Fruit fly (Drosophila melanogaster) whole organism, embryonic: ENCODE measurements around the gene CG9289.

Source experiments
- Antp ChIP-seq: fragments of 200-800 bp; sonication (Bioruptor generic); optimal IDR thresholded peaks from 3 replicates; lab custom pipeline; 2016; ENCODE audit warnings: missing biosample characterization, missing genetic modification characterization
- Atf-2 ChIP-seq: fragments of 200-800 bp; sonication (Bioruptor generic); optimal IDR thresholded peaks from 2 replicates; lab custom pipeline; 2016; ENCODE audit warnings: missing biosample characterization, missing genetic modification characterization
- Bdp1 ChIP-seq: fragments of 200-800 bp; sonication (Bioruptor generic); optimal IDR thresholded peaks from 3 replicates; lab custom pipeline; 2016; ENCODE audit warnings: missing biosample characterization, missing genetic modification characterization
- CG1024 ChIP-seq: fragments of 200-800 bp; sonication (Bioruptor generic); IDR thresholded peaks from 2 replicates; pipeline ENCODE4 v1.3.6; 2022; ENCODE audit warnings: missing biosample characterization, missing genetic modification characterization
- CG11398 ChIP-seq: fragments of 200-800 bp; sonication (Bioruptor generic); optimal IDR thresholded peaks from 2 replicates; lab custom pipeline; 2016; ENCODE audit warnings: missing biosample characterization, missing genetic modification characterization
- CG12104 ChIP-seq: fragments of 200-800 bp; sonication (Bioruptor generic); optimal IDR thresholded peaks from 3 replicates; lab custom pipeline; 2016; ENCODE audit warnings: missing biosample characterization, missing genetic modification characterization
- CG12391 ChIP-seq: fragments of 200-800 bp; sonication (Bioruptor generic); optimal IDR thresholded peaks from 3 replicates; lab custom pipeline; 2018; ENCODE audit warnings: missing biosample characterization, mild to moderate bottlenecking, missing genetic modification characterization, moderate library complexity
- CG13424 ChIP-seq: fragments of 200-800 bp; sonication (Bioruptor generic); optimal IDR thresholded peaks from 2 replicates; lab custom pipeline; 2019; ENCODE audit warnings: missing biosample characterization, mild to moderate bottlenecking, missing genetic modification characterization, moderate library complexity
- CG14014 ChIP-seq: fragments of 200-800 bp; sonication (Bioruptor generic); IDR thresholded peaks from 2 replicates; pipeline ENCODE4 v1.3.6; 2022; ENCODE audit warnings: missing biosample characterization, missing genetic modification characterization
- CG14860 ChIP-seq: fragments of 200-800 bp; sonication (Bioruptor generic); IDR thresholded peaks from 3 replicates; pipeline ENCODE4 v1.3.6; 2022; ENCODE audit warnings: missing biosample characterization, missing genetic modification characterization; ENCODE audit not compliant: partially characterized antibody
- CG1647 ChIP-seq: fragments of 200-800 bp; sonication (Bioruptor generic); optimal IDR thresholded peaks from 3 replicates; lab custom pipeline; 2016; ENCODE audit warnings: missing biosample characterization, missing genetic modification characterization
- CG2120 ChIP-seq: fragments of 200-800 bp; sonication (Bioruptor generic); optimal IDR thresholded peaks from 3 replicates; lab custom pipeline; 2016; ENCODE audit warnings: missing biosample characterization, missing genetic modification characterization
- CG2678 ChIP-seq: fragments of 200-800 bp; sonication (Bioruptor generic); optimal IDR thresholded peaks from 3 replicates; lab custom pipeline; 2019; ENCODE audit warnings: missing biosample characterization, mild to moderate bottlenecking, missing genetic modification characterization, moderate library complexity
- CG3407 ChIP-seq: fragments of 200-800 bp; sonication (Bioruptor generic); optimal IDR thresholded peaks from 2 replicates; lab custom pipeline; 2018; ENCODE audit warnings: missing biosample characterization, mild to moderate bottlenecking, missing genetic modification characterization
- CG3995 ChIP-seq: fragments of 200-800 bp; sonication (Bioruptor generic); optimal IDR thresholded peaks from 3 replicates; lab custom pipeline; 2016; ENCODE audit warnings: missing biosample characterization, missing genetic modification characterization
- CG4424 ChIP-seq: fragments of 200-800 bp; sonication (Bioruptor generic); optimal IDR thresholded peaks from 3 replicates; lab custom pipeline; 2016; ENCODE audit warnings: missing biosample characterization, missing genetic modification characterization
- CG6689 ChIP-seq: fragments of 200-800 bp; sonication (Bioruptor generic); IDR thresholded peaks from 2 replicates; pipeline ENCODE4 v1.3.6; 2022; ENCODE audit warnings: missing biosample characterization, missing genetic modification characterization
- CG6765 ChIP-seq: fragments of 200-800 bp; sonication (Bioruptor generic); optimal IDR thresholded peaks from 3 replicates; lab custom pipeline; 2017; ENCODE audit warnings: missing biosample characterization, mild to moderate bottlenecking, missing genetic modification characterization
- CG7839 ChIP-seq: fragments of 200-800 bp; sonication (Bioruptor generic); optimal IDR thresholded peaks from 3 replicates; lab custom pipeline; 2018; ENCODE audit warnings: missing biosample characterization, mild to moderate bottlenecking, missing genetic modification characterization, moderate library complexity
- CG8290 ChIP-seq, 3 experiments: fragments of 200-800 bp; sonication (Bioruptor generic); optimal IDR thresholded peaks; 2 replicates each; lab custom pipeline; 2016 to 2019; ENCODE audit warnings: missing biosample characterization in 3 of 3, missing genetic modification characterization in 3 of 3, mild to moderate bottlenecking in 2 of 3, moderate library complexity in 1 of 3
- Camta ChIP-seq: fragments of 200-800 bp; sonication (Bioruptor generic); optimal IDR thresholded peaks from 2 replicates; lab custom pipeline; 2016; ENCODE audit warnings: missing biosample characterization, missing genetic modification characterization
- D ChIP-seq, 2 experiments: fragments of 200-800 bp in 1 of 2; fragments of >200 bp in 1 of 2; sonication (Bioruptor generic) in 1 of 2; optimal IDR thresholded peaks; 2 replicates in 1 of 2; 3 replicates in 1 of 2; lab custom pipeline; 2017; ENCODE audit warnings: mild to moderate bottlenecking in 1 of 2, missing biosample characterization in 1 of 2, missing genetic modification characterization in 1 of 2, missing genetic modification reagents in 1 of 2
- Dbx ChIP-seq: fragments of 200-800 bp; sonication (Bioruptor generic); IDR thresholded peaks from 3 replicates; pipeline ENCODE4 v1.3.6; 2022; ENCODE audit warnings: missing biosample characterization, missing genetic modification characterization
- Drgx ChIP-seq: fragments of 200-800 bp; sonication (Bioruptor generic); IDR thresholded peaks from 2 replicates; pipeline ENCODE4 v1.3.6; 2022; ENCODE audit warnings: missing biosample characterization, missing genetic modification characterization
- E2f1 ChIP-seq: fragments of 200-800 bp; sonication (Bioruptor generic); IDR thresholded peaks from 2 replicates; pipeline ENCODE4 v1.3.6; 2022; ENCODE audit warnings: missing biosample characterization, missing genetic modification characterization
- HLH3B ChIP-seq: fragments of 200-800 bp; sonication (Bioruptor generic); IDR thresholded peaks from 2 replicates; pipeline ENCODE4 v1.3.6; 2022; ENCODE audit warnings: missing biosample characterization, missing genetic modification characterization
- HLH54F ChIP-seq: fragments of 200-800 bp; sonication (Bioruptor generic); optimal IDR thresholded peaks from 3 replicates; lab custom pipeline; 2016; ENCODE audit warnings: missing biosample characterization, missing genetic modification characterization
- Hmr ChIP-seq: fragments of 200-800 bp; sonication (Bioruptor generic); optimal IDR thresholded peaks from 3 replicates; lab custom pipeline; 2017; ENCODE audit warnings: mild to moderate bottlenecking, missing biosample characterization, missing genetic modification reagents, missing genetic modification characterization
- Meics ChIP-seq: fragments of 200-800 bp; sonication (Bioruptor generic); optimal IDR thresholded peaks from 2 replicates; lab custom pipeline; 2017; ENCODE audit warnings: missing biosample characterization, mild to moderate bottlenecking, missing genetic modification characterization
- Nf-YA ChIP-seq: fragments of 200-800 bp; sonication (Bioruptor generic); IDR thresholded peaks from 2 replicates; pipeline ENCODE4 v1.3.6; 2022; ENCODE audit warnings: missing biosample characterization, missing genetic modification characterization
- Pdp1 ChIP-seq, 2 experiments: fragments of 200-800 bp; sonication (Bioruptor generic); optimal IDR thresholded peaks; 3 replicates each; lab custom pipeline; 2016; ENCODE audit warnings: missing biosample characterization in 2 of 2, missing genetic modification characterization in 2 of 2, mild to moderate bottlenecking in 1 of 2, moderate library complexity in 1 of 2
- Six4 ChIP-seq: fragments of 200-800 bp; sonication (Bioruptor generic); optimal IDR thresholded peaks from 2 replicates; lab custom pipeline; 2016; ENCODE audit warnings: missing biosample characterization, missing genetic modification characterization
- Sry-β ChIP-seq: fragments of 200-800 bp; sonication (Bioruptor generic); optimal IDR thresholded peaks from 2 replicates; lab custom pipeline; 2018; ENCODE audit warnings: missing biosample characterization, mild to moderate bottlenecking, missing genetic modification characterization, moderate library complexity
- Stat92E ChIP-seq, 3 experiments: fragments of >200 bp in 2 of 3; fragments of 200-800 bp in 1 of 3; sonication (Bioruptor generic) in 1 of 3; optimal IDR thresholded peaks; 2 replicates each; lab custom pipeline; 2017 to 2019; ENCODE audit warnings: missing biosample characterization in 3 of 3, missing genetic modification characterization in 3 of 3, mild to moderate bottlenecking in 1 of 3, moderate library complexity in 1 of 3
- TFAM ChIP-seq: fragments of 200-800 bp; sonication (Bioruptor generic); optimal IDR thresholded peaks from 2 replicates; lab custom pipeline; 2017; ENCODE audit warnings: missing biosample characterization, missing genetic modification characterization, inconsistent platforms
- ac ChIP-seq: fragments of 200-800 bp; sonication (Bioruptor generic); optimal IDR thresholded peaks from 3 replicates; lab custom pipeline; 2017; ENCODE audit warnings: missing biosample characterization, mild to moderate bottlenecking, missing genetic modification characterization
- ato ChIP-seq: fragments of 200-800 bp; sonication (Bioruptor generic); IDR thresholded peaks from 2 replicates; pipeline ENCODE4 v1.3.6; 2022; ENCODE audit warnings: missing biosample characterization, missing genetic modification characterization; ENCODE audit not compliant: partially characterized antibody
- crc ChIP-seq: fragments of 200-800 bp; sonication (Bioruptor generic); optimal IDR thresholded peaks from 2 replicates; lab custom pipeline; 2016; ENCODE audit warnings: missing biosample characterization, missing genetic modification characterization
- ems ChIP-seq: fragments of 200-800 bp; sonication (Bioruptor generic); optimal IDR thresholded peaks from 3 replicates; lab custom pipeline; 2016; ENCODE audit warnings: missing biosample characterization, missing genetic modification characterization
- en ChIP-seq: fragments of 200-800 bp; sonication (Bioruptor generic); optimal IDR thresholded peaks from 2 replicates; lab custom pipeline; 2016; ENCODE audit warnings: missing biosample characterization, missing genetic modification characterization
- her ChIP-seq: fragments of 200-800 bp; sonication (Bioruptor generic); optimal IDR thresholded peaks from 2 replicates; lab custom pipeline; 2016; ENCODE audit warnings: missing biosample characterization, missing genetic modification characterization
- lab ChIP-seq: fragments of 200-800 bp; sonication (Bioruptor generic); optimal IDR thresholded peaks from 3 replicates; lab custom pipeline; 2017; ENCODE audit warnings: missing biosample characterization, missing genetic modification characterization, mild to moderate bottlenecking, moderate library complexity, missing genetic modification reagents
- luna ChIP-seq: fragments of 200-800 bp; sonication (Bioruptor generic); optimal IDR thresholded peaks from 2 replicates; lab custom pipeline; 2016; ENCODE audit warnings: missing biosample characterization, missing genetic modification characterization
- nerfin-2 ChIP-seq: fragments of 200-800 bp; sonication (Bioruptor generic); IDR thresholded peaks from 2 replicates; pipeline ENCODE4 v1.3.6; 2022; ENCODE audit warnings: missing biosample characterization, missing genetic modification characterization; ENCODE audit not compliant: partially characterized antibody
- odd ChIP-seq: fragments of 200-800 bp; sonication (Bioruptor generic); optimal IDR thresholded peaks from 2 replicates; lab custom pipeline; 2017; ENCODE audit warnings: missing biosample characterization, mild to moderate bottlenecking, missing genetic modification characterization
- pb ChIP-seq: fragments of 200-800 bp; sonication (Bioruptor generic); optimal IDR thresholded peaks from 3 replicates; lab custom pipeline; 2016; ENCODE audit warnings: missing biosample characterization, missing genetic modification characterization
- scrt ChIP-seq: fragments of 200-800 bp; sonication (Bioruptor generic); optimal IDR thresholded peaks from 2 replicates; lab custom pipeline; 2018; ENCODE audit warnings: missing biosample characterization, mild to moderate bottlenecking, missing genetic modification characterization, moderate library complexity
- shn ChIP-seq: fragments of 200-800 bp; sonication (Bioruptor generic); optimal IDR thresholded peaks from 3 replicates; lab custom pipeline; 2016; ENCODE audit warnings: missing biosample characterization, missing genetic modification characterization
- sug ChIP-seq: fragments of 200-800 bp; optimal IDR thresholded peaks from 2 replicates; lab custom pipeline; 2019; ENCODE audit warnings: missing biosample characterization, mild to moderate bottlenecking, missing genetic modification characterization, moderate library complexity
- tll ChIP-seq, 2 experiments: fragments of 200-800 bp in 1 of 2; fragments of >200 bp in 1 of 2; sonication (Bioruptor generic) in 1 of 2; optimal IDR thresholded peaks; 2 replicates each; lab custom pipeline; 2017 to 2019; ENCODE audit warnings: missing biosample characterization in 2 of 2, missing genetic modification characterization in 2 of 2, mild to moderate bottlenecking in 1 of 2, moderate library complexity in 1 of 2
- wor ChIP-seq: fragments of 200-800 bp; sonication (Bioruptor generic); IDR thresholded peaks from 2 replicates; pipeline ENCODE4 v1.3.6; 2022; ENCODE audit warnings: missing biosample characterization, missing genetic modification characterization

The CG9289 gene

DNA sequence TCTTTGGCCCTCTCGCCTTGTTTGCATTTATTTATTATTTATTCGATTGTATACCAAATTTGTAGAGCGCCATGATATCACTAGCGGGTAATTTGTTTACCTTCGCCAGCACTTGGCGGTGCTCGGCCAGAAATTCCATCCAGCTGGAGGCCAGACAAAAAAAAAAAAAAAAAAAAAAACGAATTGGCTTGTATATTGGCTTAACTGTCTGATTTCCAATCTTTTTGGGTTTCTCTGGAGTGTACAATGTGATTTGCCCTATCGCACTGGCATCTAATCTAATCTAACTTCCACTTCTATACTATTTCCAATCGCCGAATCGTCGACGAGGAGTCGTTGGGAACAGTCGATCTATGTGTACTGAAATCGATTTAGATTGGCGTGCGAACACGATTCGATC lies 35.6 kb upstream of the CG9289 start (continued):
- TF ChIP-seq Hmr (GFP tag; lab: Kevin White, UChicago): peak; percentile 38
- TF ChIP-seq Bdp1 (GFP tag; lab: Kevin White, UChicago): no peak
- TF ChIP-seq Camta (GFP tag; lab: Kevin White, UChicago): no peak
- TF ChIP-seq CG14860: no peak
- no peak for TF ChIP-seq CG1647 (GFP tag; lab: Kevin White, UChicago)
- no peak for TF ChIP-seq CG6689 (GFP tag; lab: Robert Waterston, UW)
- TF ChIP-seq CG12391: no peak
- TF ChIP-seq ems (GFP tag; lab: Kevin White, UChicago): no peak
- TF ChIP-seq E2f1 (GFP tag; lab: Robert Waterston, UW): no peak
- TF ChIP-seq lab (GFP tag; lab: Kevin White, UChicago): peak; percentile 55
- TF ChIP-seq CG11398 (GFP tag; lab: Kevin White, UChicago): no peak
- TF ChIP-seq Stat92E (GFP tag; optimal IDR thresholded peaks at IDR 0.05; lab: Kevin White, UChicago): no peak
- no peak for TF ChIP-seq Drgx (GFP tag; lab: Robert Waterston, UW)
- no peak for TF ChIP-seq CG1024 (GFP tag; lab: Robert Waterston, UW)
- TF ChIP-seq odd (GFP tag; lab: Kevin White, UChicago): no peak
- TF ChIP-seq CG13424: no peak
- TF ChIP-seq pb (GFP tag; lab: Kevin White, UChicago): no peak
- TF ChIP-seq CG6765 (GFP tag; lab: Kevin White, UChicago): peak; percentile 35
- TF ChIP-seq Dbx (GFP tag; lab: Robert Waterston, UW): no peak
- no peak for TF ChIP-seq CG7839
- no peak for TF ChIP-seq CG3407 (GFP tag; lab: Kevin White, UChicago)
- TF ChIP-seq wor (GFP tag; lab: Robert Waterston, UW): no peak
- TF ChIP-seq her (GFP tag; lab: Kevin White, UChicago): peak; percentile 1
- TF ChIP-seq Atf-2 (GFP tag; lab: Kevin White, UChicago): no peak
- no peak for TF ChIP-seq TFAM (GFP tag; lab: Kevin White, UChicago)
- TF ChIP-seq CG14014 (GFP tag; lab: Robert Waterston, UW): no peak
- TF ChIP-seq CG2678 (tag; lab: Kevin White, UChicago): peak; percentile 16
- TF ChIP-seq Meics (GFP tag; lab: Kevin White, UChicago): peak; percentile 16
- no peak for TF ChIP-seq CG12104 (GFP tag; lab: Kevin White, UChicago)
- no peak for TF ChIP-seq CG3995 (GFP tag; lab: Kevin White, UChicago)
- TF ChIP-seq Sry-β (GFP tag; lab: Kevin White, UChicago): no peak
- no peak for TF ChIP-seq crc (GFP tag; lab: Kevin White, UChicago)
- no peak for TF ChIP-seq CG4424 (GFP tag; lab: Kevin White, UChicago)
- no peak for TF ChIP-seq shn (GFP tag; lab: Kevin White, UChicago)
- TF ChIP-seq nerfin-2 (GFP tag; lab: Robert Waterston, UW): no peak
- TF ChIP-seq Nf-YA (GFP tag; lab: Robert Waterston, UW): no peak
- no peak for TF ChIP-seq scrt (GFP tag; lab: Kevin White, UChicago)
- no peak for TF ChIP-seq CG2120 (GFP tag; lab: Kevin White, UChicago)
- TF ChIP-seq en (GFP tag; lab: Kevin White, UChicago): no peak
- TF ChIP-seq sug (tag; lab: Kevin White, UChicago): peak; percentile 83
- TF ChIP-seq ac: no peak
- no peak for TF ChIP-seq ato (GFP tag; lab: Robert Waterston, UW)
- TF ChIP-seq CG8290 (GFP tag; optimal IDR thresholded peaks at IDR 0.05; lab: Kevin White, UChicago): no peak
- no peak for TF ChIP-seq CG8290 (tag; optimal IDR thresholded peaks at IDR 0.05; lab: Kevin White, UChicago)
- TF ChIP-seq HLH3B (GFP tag; lab: Robert Waterston, UW): no peak
- no peak for TF ChIP-seq Six4 (GFP tag; lab: Kevin White, UChicago)
- TF ChIP-seq HLH54F: no peak
- no peak for TF ChIP-seq luna (GFP tag; lab: Kevin White, UChicago)
- no peak for TF ChIP-seq D (optimal IDR thresholded peaks at IDR 0.05; lab: Kevin White, UChicago)
- no peak for TF ChIP-seq D (GFP tag; optimal IDR thresholded peaks at IDR 0.05; lab: Kevin White, UChicago)
- TF ChIP-seq Antp (GFP tag; lab: Kevin White, UChicago): no peak
- no peak for TF ChIP-seq tll (GFP tag; optimal IDR thresholded peaks at IDR 0.05; lab: Kevin White, UChicago)
- no peak for TF ChIP-seq Pdp1 (GFP tag; optimal IDR thresholded peaks at IDR 0.05; lab: Kevin White, UChicago)
